Fruit fly (Drosophila melanogaster): ENCODE data around the gene Rpt2.

Gene Rpt2

dm6 chr3R:23920874-23921539 lies 10.4 kb downstream of the Rpt2 start (continued):
- TF ChIP-seq gro (GFP tag; optimal IDR thresholded peaks at IDR 0.05) (peak; percentile 64), CG10959 (GFP tag; IDR thresholded peaks at IDR 0.05) (no peak; the same call in 1 of the 2 replicates), HLH54F (GFP tag; optimal IDR thresholded peaks at IDR 0.05) (peak; percentile 45), CG4424 (GFP tag; optimal IDR thresholded peaks at IDR 0.05) (no peak), CG2889 (GFP tag; IDR thresholded peaks at IDR 0.05) (no peak), wor (GFP tag; IDR thresholded peaks at IDR 0.05) (no peak), CG6175 (GFP tag; IDR thresholded peaks at IDR 0.05) (no peak), eve (GFP tag; optimal IDR thresholded peaks at IDR 0.05) (no peak), Abd-B (GFP tag; optimal IDR thresholded peaks at IDR 0.05) (peak; percentile 51), cas (GFP tag; IDR thresholded peaks at IDR 0.05) (0 out of 2 replicates have a peak, but pooled peaks have one; percentile 40), CG10565 (GFP tag; optimal IDR thresholded peaks at IDR 0.05) (no peak), nerfin-1 (tag; optimal IDR thresholded peaks at IDR 0.05) (no peak), CG15011 (GFP tag; optimal IDR thresholded peaks at IDR 0.05) (no peak), Bteb2 (GFP tag; optimal IDR thresholded peaks at IDR 0.05) (no peak), CG2678 (tag; optimal IDR thresholded peaks at IDR 0.05) (peak; percentile 58), ttk (GFP tag; IDR thresholded peaks at IDR 0.05) (peak; percentile 37; the same call in 1 of the 2 replicates), CG16863 (GFP tag; optimal IDR thresholded peaks at IDR 0.05) (no peak), Blimp-1 (GFP tag; optimal IDR thresholded peaks at IDR 0.05) (no peak), zfh2 (GFP tag; optimal IDR thresholded peaks at IDR 0.05) (peak; percentile 74), Atf-2 (GFP tag; optimal IDR thresholded peaks at IDR 0.05) (no peak), Atf6 (GFP tag; IDR thresholded peaks at IDR 0.05) (peak; percentile 79), Asciz (GFP tag; optimal IDR thresholded peaks at IDR 0.05) (no peak), Dll (GFP tag; IDR thresholded peaks at IDR 0.05; ENCODE audit: partially characterized antibody) (no peak), CG11696 (GFP tag; IDR thresholded peaks at IDR 0.05) (0 out of 2 replicates have a peak, but pooled peaks have one; percentile 39), CG11723 (GFP tag; optimal IDR thresholded peaks at IDR 0.05) (no peak), kni (GFP tag; optimal IDR thresholded peaks at IDR 0.05) (peak; percentile 44), jigr1 (GFP tag; IDR thresholded peaks at IDR 0.05) (no peak), CG8924 (tag; optimal IDR thresholded peaks at IDR 0.05) (no peak), CG18011 (GFP tag; optimal IDR thresholded peaks at IDR 0.05) (peak; percentile 17), CG8765 (GFP tag; IDR thresholded peaks at IDR 0.05) (no peak; the same call in 1 of the 2 replicates), CG1647 (GFP tag; optimal IDR thresholded peaks at IDR 0.05) (no peak), crp (GFP tag; optimal IDR thresholded peaks at IDR 0.05) (no peak), CG17568 (GFP tag; optimal IDR thresholded peaks at IDR 0.05) (no peak), chinmo (GFP tag; IDR thresholded peaks at IDR 0.05; ENCODE audit: partially characterized antibody) (peak; percentile 88; the same call in 3 of the 4 replicates), CG15479 (GFP tag; optimal IDR thresholded peaks at IDR 0.05) (no peak), vvl (GFP tag; IDR thresholded peaks at IDR 0.05) (peak; percentile 73), CG8089 (GFP tag; optimal IDR thresholded peaks at IDR 0.05) (no peak), jing (GFP tag; optimal IDR thresholded peaks at IDR 0.05) (no peak), CG4730 (GFP tag; IDR thresholded peaks at IDR 0.05) (0 out of 2 replicates have a peak, but pooled peaks have one; percentile 15), nmo (GFP tag; optimal IDR thresholded peaks at IDR 0.05) (no peak), caup (GFP tag; optimal IDR thresholded peaks at IDR 0.05; ENCODE audit: severe bottlenecking) (peak; percentile 76), tin (GFP tag; optimal IDR thresholded peaks at IDR 0.05) (peak; percentile 20), Awh (GFP tag; IDR thresholded peaks at IDR 0.05) (peak; percentile 64), Jarid2 (GFP tag; optimal IDR thresholded peaks at IDR 0.05) (peak; percentile 11), CG12769 (tag; optimal IDR thresholded peaks at IDR 0.05) (peak; percentile 94), CG15601 (tag; optimal IDR thresholded peaks at IDR 0.05) (no peak), CG10654 (GFP tag; optimal IDR thresholded peaks at IDR 0.05) (no peak), tll (GFP tag; optimal IDR thresholded peaks at IDR 0.05) (no peak), Side (GFP tag; optimal IDR thresholded peaks at IDR 0.05) (peak; percentile 35)

Measured in whole organism, embryonic.